Worm (Caenorhabditis elegans) whole organism, L3 larva: ENCODE measurements around the gene djr-1.1.

Experiments used
- lin-15B ChIP-seq: fragments of 150-350 bp; optimal IDR thresholded peaks from 2 replicates; lab custom pipeline; 2014; ENCODE audit warnings: missing biosample characterization, missing genetic modification characterization
- lsy-12 ChIP-seq: sonication (generic microtip); optimal IDR thresholded peaks from 2 replicates; lab custom pipeline; 2016; ENCODE audit warnings: mild to moderate bottlenecking, missing genetic modification characterization, missing compliant biosample characterization
- nhr-25 ChIP-seq: sonication (generic microtip); optimal IDR thresholded peaks from 2 replicates; lab custom pipeline; 2017; ENCODE audit warnings: missing biosample characterization, missing genetic modification characterization
- tbx-2 ChIP-seq: sonication (generic microtip); optimal IDR thresholded peaks from 2 replicates; lab custom pipeline; 2016; ENCODE audit warnings: mild to moderate bottlenecking, missing genetic modification characterization, missing compliant biosample characterization

- TF ChIP-seq tbx-2: no peak
- no peak for TF ChIP-seq nhr-25 (tag; lab: Kevin White, UChicago)
- TF ChIP-seq lin-15B (tag; lab: Kevin White, UChicago): no peak
- TF ChIP-seq lsy-12: no peak
These were observed 42.0 kb downstream of the djr-1.1 start, which contains the start of gene cbn-1 for ce11 chrII:332419-332818.
